Fruit fly (Drosophila melanogaster) whole organism, prepupa: ENCODE data around the gene jim.

ENCODE experiments used
- CG10631 ChIP-seq: fragments of 200-800 bp; sonication (Bioruptor generic); optimal IDR thresholded peaks from 2 replicates; lab custom pipeline; 2016; ENCODE audit warnings: missing biosample characterization, missing genetic modification characterization
- CG10669 ChIP-seq: fragments of 200-800 bp; sonication (Bioruptor generic); optimal IDR thresholded peaks from 3 replicates; lab custom pipeline; 2018; ENCODE audit warnings: missing biosample characterization, mild to moderate bottlenecking, missing genetic modification characterization, moderate library complexity
- CG11294 ChIP-seq: fragments of 200-800 bp; sonication (Bioruptor generic); IDR thresholded peaks from 2 replicates; pipeline ENCODE4 v1.3.6; 2022; ENCODE audit warnings: missing biosample characterization, missing genetic modification characterization
- CG15336 ChIP-seq: fragments of 200-800 bp; sonication (Bioruptor generic); IDR thresholded peaks from 2 replicates; pipeline ENCODE4 v1.3.6; 2022; ENCODE audit warnings: missing biosample characterization, missing genetic modification characterization
- CG16779 ChIP-seq: fragments of 200-800 bp; sonication (Bioruptor generic); optimal IDR thresholded peaks from 3 replicates; lab custom pipeline; 2017; ENCODE audit warnings: missing biosample characterization, mild to moderate bottlenecking, missing genetic modification characterization
- CG34406 ChIP-seq: fragments of 200-800 bp; sonication (Bioruptor generic); optimal IDR thresholded peaks from 3 replicates; lab custom pipeline; 2016; ENCODE audit warnings: missing biosample characterization, missing genetic modification characterization
- CG4318 ChIP-seq: fragments of 200-800 bp; sonication (Bioruptor generic); optimal IDR thresholded peaks from 3 replicates; lab custom pipeline; 2017; ENCODE audit warnings: missing biosample characterization, mild to moderate bottlenecking, missing genetic modification characterization
- CG6163 ChIP-seq: fragments of 200-800 bp; sonication (Bioruptor generic); IDR thresholded peaks from 3 replicates; pipeline ENCODE4 v1.3.6; 2022; ENCODE audit warnings: missing biosample characterization, missing genetic modification characterization
- CG6276 ChIP-seq: fragments of 200-800 bp; sonication (Bioruptor generic); optimal IDR thresholded peaks from 2 replicates; lab custom pipeline; 2017; ENCODE audit warnings: missing biosample characterization, mild to moderate bottlenecking, missing genetic modification characterization
- CG6792 ChIP-seq: fragments of 200-800 bp; sonication (Bioruptor generic); optimal IDR thresholded peaks from 3 replicates; lab custom pipeline; 2016; ENCODE audit warnings: missing biosample characterization, missing genetic modification characterization
- CG6808 ChIP-seq: fragments of 200-800 bp; sonication (Bioruptor generic); optimal IDR thresholded peaks from 3 replicates; lab custom pipeline; 2017; ENCODE audit warnings: missing biosample characterization, missing genetic modification characterization, mild to moderate bottlenecking, moderate library complexity, missing genetic modification reagents
- CG6854 ChIP-seq: fragments of 200-800 bp; sonication (Bioruptor generic); optimal IDR thresholded peaks from 2 replicates; lab custom pipeline; 2017; ENCODE audit warnings: missing biosample characterization, mild to moderate bottlenecking, missing genetic modification characterization
- CG9139 ChIP-seq: fragments of 200-800 bp; sonication (Bioruptor generic); optimal IDR thresholded peaks from 3 replicates; lab custom pipeline; 2017; ENCODE audit warnings: missing biosample characterization, mild to moderate bottlenecking, missing genetic modification characterization
- Eip78C ChIP-seq: fragments of 200-800 bp; sonication (Bioruptor generic); peaks from one replicate; lab custom pipeline; 2016; ENCODE audit warnings: missing biosample characterization, missing genetic modification characterization
- Eip93F ChIP-seq: fragments of 200-800 bp; sonication (Bioruptor generic); optimal IDR thresholded peaks from 2 replicates; lab custom pipeline; 2016; ENCODE audit warnings: missing biosample characterization, mild to moderate bottlenecking, missing genetic modification characterization
- Gug ChIP-seq: fragments of 200-800 bp; sonication (Bioruptor generic); IDR thresholded peaks from 2 replicates; pipeline ENCODE4 v1.3.6; 2022; ENCODE audit warnings: missing biosample characterization, missing genetic modification characterization
- Hr38 ChIP-seq: sonication (Bioruptor generic); optimal IDR thresholded peaks from 2 replicates; lab custom pipeline; 2016; ENCODE audit warnings: missing biosample characterization, missing genetic modification characterization
- Lpt ChIP-seq: fragments of 200-800 bp; sonication (Bioruptor generic); optimal IDR thresholded peaks from 3 replicates; lab custom pipeline; 2016; ENCODE audit warnings: missing biosample characterization, missing genetic modification characterization
- Met ChIP-seq: fragments of 200-800 bp; sonication (Bioruptor generic); optimal IDR thresholded peaks from 3 replicates; lab custom pipeline; 2016; ENCODE audit warnings: missing biosample characterization, missing genetic modification characterization
- Sox102F ChIP-seq: fragments of 200-800 bp; sonication (Bioruptor generic); optimal IDR thresholded peaks from 2 replicates; lab custom pipeline; 2016; ENCODE audit warnings: missing biosample characterization, mild to moderate bottlenecking, missing genetic modification characterization
- Sox14 ChIP-seq: fragments of 200-800 bp; sonication (Bioruptor generic); optimal IDR thresholded peaks from 3 replicates; lab custom pipeline; 2016; ENCODE audit warnings: missing biosample characterization, missing genetic modification characterization
- Sox15 ChIP-seq: fragments of 200-800 bp; sonication (Bioruptor generic); optimal IDR thresholded peaks from 3 replicates; lab custom pipeline; 2016; ENCODE audit warnings: missing biosample characterization, missing genetic modification characterization
- achi ChIP-seq: fragments of 200-800 bp; sonication (Bioruptor generic); optimal IDR thresholded peaks from 3 replicates; lab custom pipeline; 2016; ENCODE audit warnings: missing biosample characterization, missing genetic modification characterization
- acj6 ChIP-seq: fragments of 200-800 bp; sonication (Bioruptor generic); optimal IDR thresholded peaks from 3 replicates; lab custom pipeline; 2016; ENCODE audit warnings: missing biosample characterization, missing genetic modification characterization
- cyc ChIP-seq: fragments of 200-800 bp; sonication (Bioruptor generic); optimal IDR thresholded peaks from 3 replicates; lab custom pipeline; 2016; ENCODE audit warnings: missing biosample characterization, missing genetic modification characterization
- eg ChIP-seq: fragments of 200-800 bp; sonication (Bioruptor generic); IDR thresholded peaks from 3 replicates; pipeline ENCODE4 v1.3.6; 2022; ENCODE audit warnings: missing biosample characterization, missing genetic modification characterization
- esn ChIP-seq: fragments of 200-800 bp; sonication (Bioruptor generic); optimal IDR thresholded peaks from 2 replicates; lab custom pipeline; 2016; ENCODE audit warnings: missing biosample characterization, mild to moderate bottlenecking, missing genetic modification characterization, moderate library complexity
- fd85E ChIP-seq: fragments of 200-800 bp; sonication (Bioruptor generic); optimal IDR thresholded peaks from 3 replicates; lab custom pipeline; 2016; ENCODE audit warnings: missing biosample characterization, missing genetic modification characterization
- fkh ChIP-seq: fragments of 200-800 bp; sonication (Bioruptor generic); optimal IDR thresholded peaks from 3 replicates; lab custom pipeline; 2017; ENCODE audit warnings: missing biosample characterization, mild to moderate bottlenecking, missing genetic modification characterization, moderate library complexity
- lz ChIP-seq: fragments of 200-800 bp; sonication (Bioruptor generic); optimal IDR thresholded peaks from 3 replicates; lab custom pipeline; 2016; ENCODE audit warnings: missing biosample characterization, missing genetic modification characterization
- pdm3 ChIP-seq: fragments of 200-800 bp; sonication (Bioruptor generic); optimal IDR thresholded peaks from 3 replicates; lab custom pipeline; 2016; ENCODE audit warnings: missing biosample characterization, missing genetic modification characterization
- salr ChIP-seq, 2 experiments: fragments of 200-800 bp; sonication (Bioruptor generic); optimal IDR thresholded peaks; 3 replicates each; lab custom pipeline; 2016 to 2018; ENCODE audit warnings: missing biosample characterization in 2 of 2, missing genetic modification characterization in 2 of 2, mild to moderate bottlenecking in 1 of 2
- ss ChIP-seq, 2 experiments: fragments of 200-800 bp; sonication (Bioruptor generic); optimal IDR thresholded peaks; 2 replicates in 1 of 2; 3 replicates in 1 of 2; lab custom pipeline; 2017 to 2018; ENCODE audit warnings: mild to moderate bottlenecking in 2 of 2, missing biosample characterization in 2 of 2, missing genetic modification characterization in 2 of 2, moderate library complexity in 1 of 2
- svp ChIP-seq: fragments of 200-800 bp; sonication (Bioruptor generic); peaks from one replicate; lab custom pipeline; 2016; ENCODE audit warnings: missing biosample characterization, missing genetic modification characterization

The jim gene

dm6 chr3L:22787947-22788489 is 47.0 kb downstream of the jim start, which contains the start of gene CG14448:
CG14448 (plus strand) TSS chr3L:22788439.
- TF ChIP-seq eg (GFP tag; lab: Robert Waterston, UW) (no peak), Sox15 (GFP tag; lab: Kevin White, UChicago) (no peak), pdm3 (GFP tag; lab: Kevin White, UChicago) (no peak), fd85E (GFP tag; lab: Kevin White, UChicago) (no peak)

dm6 chr3L:22774479-22774878 is 60.5 kb downstream of the jim start:
- no peak for TF ChIP-seq Sox15 (GFP tag; lab: Kevin White, UChicago)
- no peak for TF ChIP-seq CG10631 (GFP tag; lab: Kevin White, UChicago)
- peak; percentile 20 for TF ChIP-seq cyc
- no peak for TF ChIP-seq CG6276 (GFP tag; lab: Kevin White, UChicago)
- TF ChIP-seq CG15336 (GFP tag; lab: Robert Waterston, UW), result no peak
- TF ChIP-seq eg (GFP tag; lab: Robert Waterston, UW), result no peak
- no peak for TF ChIP-seq Lpt (GFP tag; lab: Kevin White, UChicago)
- peak; percentile 11 for TF ChIP-seq Sox102F (GFP tag; lab: Kevin White, UChicago)
- TF ChIP-seq CG11294 (GFP tag; lab: Robert Waterston, UW), result no peak
- TF ChIP-seq svp, result peak; percentile 92

dm6 chr3L:22773383-22773873 is 61.6 kb downstream of the jim start:
- TF ChIP-seq CG10669 (GFP tag; lab: Kevin White, UChicago), result no peak
- TF ChIP-seq ss (GFP tag; optimal IDR thresholded peaks at IDR 0.05; lab: Kevin White, UChicago), result peak in 1 of 2 experiments; percentile 51
- peak; percentile 71 for TF ChIP-seq svp
- TF ChIP-seq CG6276 (GFP tag; lab: Kevin White, UChicago), result no peak
- no peak for TF ChIP-seq CG16779 (tag; lab: Kevin White, UChicago)
- TF ChIP-seq Sox14 (GFP tag; lab: Kevin White, UChicago), result peak; percentile 29
- no peak for TF ChIP-seq CG34406 (GFP tag; lab: Kevin White, UChicago)
- no peak for TF ChIP-seq Met
- TF ChIP-seq Lpt (GFP tag; lab: Kevin White, UChicago), result peak; percentile 10
- TF ChIP-seq eg (GFP tag; lab: Robert Waterston, UW), result 0 out of 3 replicates have a peak, but pooled peaks have one; percentile 41
- TF ChIP-seq CG9139, result peak; percentile 12
- no peak for TF ChIP-seq Eip93F (GFP tag; lab: Kevin White, UChicago)
- peak; percentile 14 for TF ChIP-seq esn
- TF ChIP-seq CG6854, result peak; percentile 22
- 0 out of 2 replicates have a peak, but pooled peaks have one; percentile 24 for TF ChIP-seq CG15336 (GFP tag; lab: Robert Waterston, UW)
- no peak for TF ChIP-seq achi
- TF ChIP-seq CG6808 (GFP tag; lab: Kevin White, UChicago), result peak; percentile 1
- peak; percentile 51; the same call in 1 of the 3 replicates for TF ChIP-seq CG6163 (GFP tag; lab: Robert Waterston, UW)

- TF ChIP-seq cyc (no peak), CG4318 (GFP tag; lab: Kevin White, UChicago) (no peak), salr (GFP tag; optimal IDR thresholded peaks at IDR 0.05; lab: Kevin White, UChicago) (no peak), acj6 (GFP tag; lab: Kevin White, UChicago) (no peak), CG10669 (GFP tag; lab: Kevin White, UChicago) (no peak), CG6792 (no peak), CG9139 (no peak), CG34406 (GFP tag; lab: Kevin White, UChicago) (no peak), Met (no peak), Gug (no peak), Eip93F (GFP tag; lab: Kevin White, UChicago) (no peak), Hr38 (GFP tag; lab: Kevin White, UChicago) (no peak), Sox102F (GFP tag; lab: Kevin White, UChicago) (no peak), ss (GFP tag; optimal IDR thresholded peaks at IDR 0.05; lab: Kevin White, UChicago) (no peak), fkh (no peak), lz (GFP tag; lab: Kevin White, UChicago) (no peak), Eip78C (GFP tag; lab: Kevin White, UChicago) (no peak), CG6276 (GFP tag; lab: Kevin White, UChicago) (no peak)
Measured at dm6 chr3L:22749987-22750386, 85.0 kb downstream of the jim start.
